Fruit fly (Drosophila melanogaster) whole organism, embryonic: ENCODE data around the gene Elo68alpha.

Experiments used
- Aef1 ChIP-seq: fragments of 200-800 bp; sonication (Bioruptor generic); IDR thresholded peaks from 3 replicates; pipeline ENCODE4 v1.3.6; 2022; ENCODE audit warnings: missing biosample characterization, missing genetic modification characterization
- Bteb2 ChIP-seq: fragments of 200-800 bp; sonication (Bioruptor generic); optimal IDR thresholded peaks from 2 replicates; lab custom pipeline; 2016; ENCODE audit warnings: missing biosample characterization, missing genetic modification characterization
- CG10147 ChIP-seq: fragments of 200-800 bp; sonication (Bioruptor generic); optimal IDR thresholded peaks from 2 replicates; lab custom pipeline; 2019; ENCODE audit warnings: missing biosample characterization, mild to moderate bottlenecking, missing genetic modification characterization, moderate library complexity
- CG10321 ChIP-seq: fragments of 200-800 bp; sonication (Bioruptor generic); IDR thresholded peaks from 2 replicates; pipeline ENCODE4 v1.3.6; 2022; ENCODE audit warnings: missing biosample characterization, missing genetic modification characterization
- CG10543 ChIP-seq: fragments of 200-800 bp; sonication (Bioruptor generic); optimal IDR thresholded peaks from 3 replicates; lab custom pipeline; 2017; ENCODE audit warnings: missing biosample characterization, mild to moderate bottlenecking, missing genetic modification characterization, moderate library complexity
- CG11093 ChIP-seq: fragments of 200-800 bp; sonication (Bioruptor generic); IDR thresholded peaks from 3 replicates; pipeline ENCODE4 v1.3.6; 2022; ENCODE audit warnings: missing biosample characterization, missing genetic modification characterization
- CG11560 ChIP-seq: fragments of 200-800 bp; sonication (Bioruptor generic); IDR thresholded peaks from 3 replicates; pipeline ENCODE4 v1.3.6; 2022; ENCODE audit warnings: missing biosample characterization, missing genetic modification characterization
- CG12155 ChIP-seq: fragments of 200-800 bp; sonication (Bioruptor generic); optimal IDR thresholded peaks from 3 replicates; lab custom pipeline; 2016; ENCODE audit warnings: missing biosample characterization, missing genetic modification characterization
- CG12769 ChIP-seq: fragments of 200-800 bp; sonication (Bioruptor generic); optimal IDR thresholded peaks from 2 replicates; lab custom pipeline; 2019; ENCODE audit warnings: missing biosample characterization, mild to moderate bottlenecking, missing genetic modification characterization, moderate library complexity
- CG17612 ChIP-seq: fragments of 200-800 bp; sonication (Bioruptor generic); IDR thresholded peaks from 2 replicates; pipeline ENCODE4 v1.3.6; 2022; ENCODE audit warnings: missing biosample characterization, missing genetic modification characterization
- CG17912 ChIP-seq: fragments of 200-800 bp; sonication (Bioruptor generic); optimal IDR thresholded peaks from 2 replicates; lab custom pipeline; 2018; ENCODE audit warnings: missing biosample characterization, mild to moderate bottlenecking, missing genetic modification characterization
- CG18764 ChIP-seq: fragments of 200-800 bp; sonication (Bioruptor generic); optimal IDR thresholded peaks from 3 replicates; lab custom pipeline; 2016; ENCODE audit warnings: missing biosample characterization, missing genetic modification characterization
- CG33213 ChIP-seq: fragments of 200-800 bp; sonication (Bioruptor generic); optimal IDR thresholded peaks from 3 replicates; lab custom pipeline; 2016; ENCODE audit warnings: missing biosample characterization, missing genetic modification characterization
- CG3407 ChIP-seq: fragments of 200-800 bp; sonication (Bioruptor generic); optimal IDR thresholded peaks from 2 replicates; lab custom pipeline; 2018; ENCODE audit warnings: missing biosample characterization, mild to moderate bottlenecking, missing genetic modification characterization
- CG3995 ChIP-seq: fragments of 200-800 bp; sonication (Bioruptor generic); optimal IDR thresholded peaks from 3 replicates; lab custom pipeline; 2016; ENCODE audit warnings: missing biosample characterization, missing genetic modification characterization
- CG4854 ChIP-seq: fragments of 200-800 bp; sonication (Bioruptor generic); optimal IDR thresholded peaks from 2 replicates; lab custom pipeline; 2016; ENCODE audit warnings: missing biosample characterization, missing genetic modification characterization, inconsistent platforms
- CG6854 ChIP-seq: fragments of 200-800 bp; sonication (Bioruptor generic); optimal IDR thresholded peaks from 3 replicates; lab custom pipeline; 2017; ENCODE audit warnings: missing biosample characterization, mild to moderate bottlenecking, missing genetic modification characterization
- CG7357 ChIP-seq: fragments of 200-800 bp; sonication (Bioruptor generic); IDR thresholded peaks from 3 replicates; pipeline ENCODE4 v1.3.6; 2022; ENCODE audit warnings: missing biosample characterization, missing genetic modification characterization
- CG7745 ChIP-seq: fragments of 200-800 bp; sonication (Bioruptor generic); optimal IDR thresholded peaks from 2 replicates; lab custom pipeline; 2018; ENCODE audit warnings: missing biosample characterization, mild to moderate bottlenecking, missing genetic modification characterization, moderate library complexity
- CG8388 ChIP-seq: fragments of 200-800 bp; sonication (Bioruptor generic); optimal IDR thresholded peaks from 2 replicates; lab custom pipeline; 2019; ENCODE audit warnings: missing biosample characterization, mild to moderate bottlenecking, missing genetic modification characterization, moderate library complexity
- D19A ChIP-seq: fragments of 200-800 bp; optimal IDR thresholded peaks from 3 replicates; lab custom pipeline; 2019; ENCODE audit warnings: missing biosample characterization, mild to moderate bottlenecking, missing genetic modification characterization, moderate library complexity
- Dad ChIP-seq: fragments of 200-800 bp; sonication (Bioruptor generic); optimal IDR thresholded peaks from 3 replicates; lab custom pipeline; 2016; ENCODE audit warnings: missing biosample characterization, missing genetic modification characterization
- Dip3 ChIP-seq: fragments of 200-800 bp; sonication (Bioruptor generic); optimal IDR thresholded peaks from 3 replicates; lab custom pipeline; 2016; ENCODE audit warnings: missing biosample characterization, missing genetic modification characterization
- Drgx ChIP-seq: fragments of 200-800 bp; sonication (Bioruptor generic); IDR thresholded peaks from 2 replicates; pipeline ENCODE4 v1.3.6; 2022; ENCODE audit warnings: missing biosample characterization, missing genetic modification characterization
- Ets65A ChIP-seq: fragments of 200-800 bp; sonication (Bioruptor generic); peaks from one replicate; lab custom pipeline; 2016; ENCODE audit warnings: missing biosample characterization, missing genetic modification characterization
- Gug ChIP-seq: fragments of 200-800 bp; sonication (Bioruptor generic); IDR thresholded peaks from 4 replicates; pipeline ENCODE4 v1.3.6; 2022; ENCODE audit warnings: missing biosample characterization, missing genetic modification characterization
- Hsf ChIP-seq: fragments of 200-800 bp; sonication (Bioruptor generic); optimal IDR thresholded peaks from 3 replicates; lab custom pipeline; 2016; ENCODE audit warnings: missing biosample characterization, missing genetic modification characterization
- MESR4 ChIP-seq: fragments of 200-800 bp; sonication (Bioruptor generic); optimal IDR thresholded peaks from 2 replicates; lab custom pipeline; 2018; ENCODE audit warnings: missing biosample characterization, mild to moderate bottlenecking, missing genetic modification characterization, moderate library complexity
- Nf-YB ChIP-seq: fragments of 200-800 bp; sonication (Bioruptor generic); optimal IDR thresholded peaks from 3 replicates; lab custom pipeline; 2019; ENCODE audit warnings: missing biosample characterization, mild to moderate bottlenecking, missing genetic modification characterization, moderate library complexity
- Pdp1 ChIP-seq, 2 experiments: fragments of 200-800 bp; sonication (Bioruptor generic); optimal IDR thresholded peaks; 3 replicates each; lab custom pipeline; 2016; ENCODE audit warnings: missing biosample characterization in 2 of 2, missing genetic modification characterization in 2 of 2, mild to moderate bottlenecking in 1 of 2, moderate library complexity in 1 of 2
- Sox102F ChIP-seq: fragments of 200-800 bp; sonication (Bioruptor generic); optimal IDR thresholded peaks from 2 replicates; lab custom pipeline; 2018; ENCODE audit warnings: missing biosample characterization, mild to moderate bottlenecking, missing genetic modification characterization, moderate library complexity
- Spps ChIP-seq: fragments of 200-800 bp; sonication (Bioruptor generic); optimal IDR thresholded peaks from 2 replicates; lab custom pipeline; 2018; ENCODE audit warnings: missing biosample characterization, mild to moderate bottlenecking, missing genetic modification characterization
- abd-A ChIP-seq: fragments of 200-800 bp; sonication (Bioruptor generic); optimal IDR thresholded peaks from 3 replicates; lab custom pipeline; 2019; ENCODE audit warnings: missing biosample characterization, mild to moderate bottlenecking, missing genetic modification characterization, moderate library complexity
- danr ChIP-seq: fragments of 200-800 bp; sonication (Bioruptor generic); IDR thresholded peaks from 2 replicates; pipeline ENCODE4 v1.3.6; 2022; ENCODE audit warnings: missing biosample characterization, missing genetic modification characterization
- ftz-f1 ChIP-seq: fragments of 200-800 bp; sonication (Bioruptor generic); optimal IDR thresholded peaks from 2 replicates; lab custom pipeline; 2016; ENCODE audit warnings: missing biosample characterization, missing genetic modification characterization
- gro ChIP-seq: fragments of 200-800 bp; sonication (Bioruptor generic); optimal IDR thresholded peaks from 2 replicates; lab custom pipeline; 2016; ENCODE audit warnings: missing biosample characterization, missing genetic modification characterization
- h ChIP-seq: fragments of >200 bp; optimal IDR thresholded peaks from 2 replicates; lab custom pipeline; 2017
- hth ChIP-seq: fragments of >200 bp; optimal IDR thresholded peaks from 2 replicates; lab custom pipeline; 2017; ENCODE audit warnings: inconsistent platforms
- jigr1 ChIP-seq: fragments of 200-800 bp; sonication (Bioruptor generic); IDR thresholded peaks from 3 replicates; pipeline ENCODE4 v1.3.6; 2022; ENCODE audit warnings: missing biosample characterization, missing genetic modification characterization
- jing ChIP-seq: fragments of 200-800 bp; sonication (Bioruptor generic); optimal IDR thresholded peaks from 2 replicates; lab custom pipeline; 2018; ENCODE audit warnings: missing biosample characterization, mild to moderate bottlenecking, missing genetic modification characterization
- lbe ChIP-seq: fragments of 200-800 bp; sonication (Bioruptor generic); optimal IDR thresholded peaks from 2 replicates; lab custom pipeline; 2016; ENCODE audit warnings: missing biosample characterization, mild to moderate bottlenecking, missing genetic modification characterization
- mirr ChIP-seq: fragments of 200-800 bp; sonication (Bioruptor generic); optimal IDR thresholded peaks from 3 replicates; lab custom pipeline; 2018; ENCODE audit warnings: missing biosample characterization, mild to moderate bottlenecking, missing genetic modification characterization
- repo ChIP-seq: fragments of 200-800 bp; sonication (Bioruptor generic); optimal IDR thresholded peaks from 2 replicates; lab custom pipeline; 2016; ENCODE audit warnings: missing biosample characterization, missing genetic modification characterization
- ro ChIP-seq: fragments of 200-800 bp; sonication (Bioruptor generic); IDR thresholded peaks from 2 replicates; pipeline ENCODE4 v1.3.6; 2022; ENCODE audit warnings: missing biosample characterization, missing genetic modification characterization
- salm ChIP-seq: fragments of 200-800 bp; sonication (Bioruptor generic); optimal IDR thresholded peaks from 2 replicates; lab custom pipeline; 2018; ENCODE audit warnings: missing biosample characterization, mild to moderate bottlenecking, missing genetic modification characterization
- schlank ChIP-seq: fragments of 200-800 bp; sonication (Bioruptor generic); optimal IDR thresholded peaks from 2 replicates; lab custom pipeline; 2018; ENCODE audit warnings: missing biosample characterization, mild to moderate bottlenecking, missing genetic modification characterization
- sim ChIP-seq: fragments of 200-800 bp; sonication (Bioruptor generic); IDR thresholded peaks from 2 replicates; pipeline ENCODE4 v1.3.6; 2022; ENCODE audit warnings: missing biosample characterization, missing genetic modification characterization
- slp2 ChIP-seq: fragments of 200-800 bp; sonication (Bioruptor generic); optimal IDR thresholded peaks from 2 replicates; lab custom pipeline; 2016; ENCODE audit warnings: missing biosample characterization, missing genetic modification characterization
- sqz ChIP-seq: fragments of 200-800 bp; sonication (Bioruptor generic); optimal IDR thresholded peaks from 3 replicates; lab custom pipeline; 2018; ENCODE audit warnings: missing biosample characterization, mild to moderate bottlenecking, missing genetic modification characterization
- sug ChIP-seq: fragments of 200-800 bp; optimal IDR thresholded peaks from 2 replicates; lab custom pipeline; 2019; ENCODE audit warnings: missing biosample characterization, mild to moderate bottlenecking, missing genetic modification characterization, moderate library complexity
- trh ChIP-seq: fragments of 200-800 bp; sonication (Bioruptor generic); optimal IDR thresholded peaks from 2 replicates; lab custom pipeline; 2016; ENCODE audit warnings: missing biosample characterization, missing genetic modification characterization
- wdn ChIP-seq: fragments of 200-800 bp; sonication (Bioruptor generic); IDR thresholded peaks from 2 replicates; pipeline ENCODE4 v1.3.6; 2022; ENCODE audit warnings: missing biosample characterization, missing genetic modification characterization

The Elo68alpha gene

dm6 chr3L:11061200-11061599 is 41.6 kb downstream of the Elo68alpha start, which contains the start of the genes CG6321 and Blos2 (continued):
- TF ChIP-seq lbe (GFP tag; lab: Kevin White, UChicago) (peak; percentile 58), MESR4 (GFP tag; lab: Kevin White, UChicago) (no peak), Nf-YB (GFP tag; lab: Kevin White, UChicago) (peak; percentile 62), salm (tag; lab: Kevin White, UChicago) (peak; percentile 77), CG3407 (peak; percentile 24), sug (tag; lab: Kevin White, UChicago) (peak; percentile 79), Aef1 (GFP tag; lab: Robert Waterston, UW) (peak; percentile 30; the same call in 1 of the 3 replicates), CG11093 (peak; percentile 16; the same call in 1 of the 3 replicates), Dip3 (peak; percentile 46), hth (lab: Kevin White, UChicago) (no peak), CG18764 (peak; percentile 4), sqz (peak; percentile 20), CG7357 (GFP tag; lab: Robert Waterston, UW) (peak; percentile 45; the same call in 1 of the 3 replicates), CG33213 (GFP tag; lab: Kevin White, UChicago) (peak; percentile 46), CG6854 (peak; percentile 80), CG8388 (GFP tag; lab: Kevin White, UChicago) (peak; percentile 77), CG3995 (no peak), CG17912 (GFP tag; lab: Kevin White, UChicago) (no peak), repo (no peak), Pdp1 (GFP tag; optimal IDR thresholded peaks at IDR 0.05; lab: Kevin White, UChicago) (peak; percentile 30 to 65), Spps (peak; percentile 65), abd-A (tag; lab: Kevin White, UChicago) (no peak), Bteb2 (peak; percentile 57), Hsf (GFP tag; lab: Kevin White, UChicago) (peak; percentile 75), CG10147 (GFP tag; lab: Kevin White, UChicago) (peak; percentile 83), ro (no peak), Dad (GFP tag; lab: Kevin White, UChicago) (peak; percentile 26), jing (GFP tag; lab: Kevin White, UChicago) (peak; percentile 12), ftz-f1 (GFP tag; lab: Kevin White, UChicago) (no peak), mirr (GFP tag; lab: Kevin White, UChicago) (peak; percentile 4), CG10543 (GFP tag; lab: Kevin White, UChicago) (peak; percentile 54), CG12155 (GFP tag; lab: Kevin White, UChicago) (peak; percentile 64), Ets65A (GFP tag; lab: Kevin White, UChicago) (no peak), Sox102F (GFP tag; lab: Kevin White, UChicago) (peak; percentile 78), h (lab: Kevin White, UChicago) (no peak), CG11560 (tag; lab: Robert Waterston, UW) (no peak), Gug (0 out of 4 replicates have a peak, but pooled peaks have one; percentile 37), CG7745 (tag; lab: Kevin White, UChicago) (no peak), wdn (no peak), CG12769 (tag; lab: Kevin White, UChicago) (peak; percentile 79), gro (GFP tag; lab: Kevin White, UChicago) (peak; percentile 5), CG10321 (GFP tag; lab: Robert Waterston, UW) (no peak), jigr1 (no peak), slp2 (peak; percentile 30), sim (GFP tag; lab: Robert Waterston, UW) (no peak), D19A (tag; lab: Kevin White, UChicago) (peak; percentile 93), CG4854 (GFP tag; lab: Kevin White, UChicago) (peak; percentile 30), Drgx (GFP tag; lab: Robert Waterston, UW) (peak; percentile 77), trh (GFP tag; lab: Kevin White, UChicago) (no peak), CG17612 (0 out of 2 replicates have a peak, but pooled peaks have one; percentile 34), schlank (no peak), danr (GFP tag; lab: Robert Waterston, UW) (0 out of 2 replicates have a peak, but pooled peaks have one; percentile 44)
